Worm (Caenorhabditis elegans): ENCODE data around the gene F02C12.1.

DNA sequence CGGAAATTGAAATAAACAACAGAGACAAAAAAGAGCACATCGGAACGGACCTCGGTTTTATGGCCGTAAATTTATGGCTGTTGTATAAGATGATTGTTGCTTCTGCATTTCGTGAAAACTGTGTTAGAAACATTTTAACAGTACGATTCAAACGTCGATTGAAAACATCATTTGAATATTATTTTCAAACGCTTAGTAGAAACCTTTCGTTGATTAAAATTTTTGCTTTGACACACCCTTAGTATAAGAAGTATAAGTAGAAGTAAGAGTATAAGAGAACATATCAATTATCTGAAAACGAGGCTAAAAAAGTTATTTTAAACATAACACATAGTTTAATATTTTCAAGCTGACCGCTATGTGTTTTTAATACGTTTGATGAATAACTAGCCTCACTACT, 17.1 kb upstream of the F02C12.1 start:
- TF ChIP-seq ztf-11 (tag; optimal IDR thresholded peaks at IDR 0.05), result no peak
- TF ChIP-seq lin-13 (tag; optimal IDR thresholded peaks at IDR 0.05), result no peak
- no peak for TF ChIP-seq unc-62 (GFP tag; optimal IDR thresholded peaks at IDR 0.05)
- TF ChIP-seq nhr-2 (tag; optimal IDR thresholded peaks at IDR 0.05), result no peak
- TF ChIP-seq nhr-28 (tag; optimal IDR thresholded peaks at IDR 0.05), result no peak
- TF ChIP-seq snpc-4 (tag; optimal IDR thresholded peaks at IDR 0.05), result no peak
- TF ChIP-seq blmp-1 (tag; optimal IDR thresholded peaks at IDR 0.05), result no peak
- no peak for TF ChIP-seq unc-39 (tag; optimal IDR thresholded peaks at IDR 0.05)
